Worm (Caenorhabditis elegans) whole organism, L3 larva: Measurements from ENCODE around the gene F18A1.1.

Experiments
- R02D3.7 ChIP-seq: fragments of 150-350 bp; optimal IDR thresholded peaks from 2 replicates; lab custom pipeline; 2014; ENCODE audit warnings: missing biosample characterization, missing genetic modification characterization
- ZK546.5 ChIP-seq: sonication (generic microtip); optimal IDR thresholded peaks from 2 replicates; lab custom pipeline; 2017; ENCODE audit warnings: missing biosample characterization, missing genetic modification characterization
- ceh-16 ChIP-seq: sonication (generic microtip); optimal IDR thresholded peaks from 2 replicates; lab custom pipeline; 2017; ENCODE audit warnings: missing biosample characterization, missing genetic modification characterization
- ceh-28 ChIP-seq: fragments of 150-350 bp; optimal IDR thresholded peaks from 2 replicates; lab custom pipeline; 2014; ENCODE audit warnings: missing biosample characterization, missing genetic modification reagents, missing genetic modification characterization
- daf-12 ChIP-seq: fragments of 150-350 bp; optimal IDR thresholded peaks from 2 replicates; lab custom pipeline; 2014; ENCODE audit warnings: missing biosample characterization, missing genetic modification reagents, missing genetic modification characterization
- egl-27 ChIP-seq: sonication (generic microtip); optimal IDR thresholded peaks from 4 replicates; lab custom pipeline; 2017; ENCODE audit warnings: missing biosample characterization, missing genetic modification reagents, missing genetic modification characterization
- elt-1 ChIP-seq: fragments of 150-350 bp; optimal IDR thresholded peaks from 2 replicates; lab custom pipeline; 2014; ENCODE audit warnings: missing biosample characterization, missing genetic modification characterization
- elt-3 ChIP-seq, 3 experiments: fragments of 150-350 bp in 1 of 3; sonication (generic microtip) in 2 of 3; optimal IDR thresholded peaks; 2 replicates in 2 of 3; 4 replicates in 1 of 3; lab custom pipeline; 2014 to 2017; ENCODE audit warnings: missing biosample characterization in 3 of 3, missing genetic modification characterization in 3 of 3
- fkh-2 ChIP-seq: fragments of 150-350 bp; optimal IDR thresholded peaks from 2 replicates; lab custom pipeline; 2014; ENCODE audit warnings: missing biosample characterization, missing genetic modification reagents, missing genetic modification characterization
- fos-1 ChIP-seq: fragments of 150-350 bp; optimal IDR thresholded peaks from 2 replicates; lab custom pipeline; 2014; ENCODE audit warnings: missing biosample characterization, missing genetic modification characterization
- hmg-11 ChIP-seq: sonication (generic microtip); optimal IDR thresholded peaks from 2 replicates; lab custom pipeline; 2016; ENCODE audit warnings: missing genetic modification characterization, missing compliant biosample characterization
- jun-1 ChIP-seq: fragments of 150-350 bp; optimal IDR thresholded peaks from 2 replicates; lab custom pipeline; 2014; ENCODE audit warnings: missing biosample characterization, missing genetic modification reagents, missing genetic modification characterization
- lin-15B ChIP-seq: fragments of 150-350 bp; optimal IDR thresholded peaks from 2 replicates; lab custom pipeline; 2014; ENCODE audit warnings: missing biosample characterization, missing genetic modification characterization
- lsy-12 ChIP-seq: sonication (generic microtip); optimal IDR thresholded peaks from 2 replicates; lab custom pipeline; 2016; ENCODE audit warnings: mild to moderate bottlenecking, missing genetic modification characterization, missing compliant biosample characterization
- mdl-1 ChIP-seq: fragments of 150-350 bp; optimal IDR thresholded peaks from 2 replicates; lab custom pipeline; 2014; ENCODE audit warnings: missing biosample characterization, missing genetic modification characterization
- nhr-11 ChIP-seq: fragments of 150-350 bp; optimal IDR thresholded peaks from 2 replicates; lab custom pipeline; 2014; ENCODE audit warnings: missing biosample characterization, missing genetic modification characterization
- nhr-12 ChIP-seq: fragments of 150-350 bp; optimal IDR thresholded peaks from 2 replicates; lab custom pipeline; 2014; ENCODE audit warnings: missing biosample characterization, missing genetic modification characterization
- nhr-237 ChIP-seq: fragments of 150-350 bp; optimal IDR thresholded peaks from 2 replicates; lab custom pipeline; 2014; ENCODE audit warnings: missing biosample characterization, missing genetic modification characterization
- nhr-25 ChIP-seq: sonication (generic microtip); optimal IDR thresholded peaks from 2 replicates; lab custom pipeline; 2017; ENCODE audit warnings: missing biosample characterization, missing genetic modification characterization
- nhr-28 ChIP-seq: fragments of 150-350 bp; optimal IDR thresholded peaks from 2 replicates; lab custom pipeline; 2014; ENCODE audit warnings: missing biosample characterization, missing genetic modification characterization
- nhr-43 ChIP-seq: sonication (generic microtip); optimal IDR thresholded peaks from 2 replicates; lab custom pipeline; 2016; ENCODE audit warnings: mild to moderate bottlenecking, missing genetic modification characterization, missing compliant biosample characterization; ENCODE audit not compliant: poor library complexity, severe bottlenecking
- nhr-77 ChIP-seq: fragments of 150-350 bp; optimal IDR thresholded peaks from 2 replicates; lab custom pipeline; 2014; ENCODE audit warnings: missing biosample characterization, missing genetic modification characterization
- pha-4 ChIP-seq: fragments of 150-350 bp; optimal IDR thresholded peaks from 2 replicates; lab custom pipeline; 2014; ENCODE audit warnings: missing biosample characterization, missing genetic modification reagents, missing genetic modification characterization
- pqm-1 ChIP-seq: fragments of 150-350 bp; optimal IDR thresholded peaks from 2 replicates; lab custom pipeline; 2017; ENCODE audit warnings: missing biosample characterization, missing genetic modification characterization, inconsistent platforms
- sea-2 ChIP-seq: fragments of 150-350 bp; sonication (generic microtip); optimal IDR thresholded peaks from 4 replicates; lab custom pipeline; 2014; ENCODE audit warnings: missing biosample characterization, missing genetic modification reagents, missing genetic modification characterization
- tbx-2 ChIP-seq: sonication (generic microtip); optimal IDR thresholded peaks from 2 replicates; lab custom pipeline; 2016; ENCODE audit warnings: mild to moderate bottlenecking, missing genetic modification characterization, missing compliant biosample characterization
- zag-1 ChIP-seq: fragments of 150-350 bp; optimal IDR thresholded peaks from 2 replicates; lab custom pipeline; 2014; ENCODE audit warnings: missing biosample characterization, missing genetic modification characterization
- ztf-4 ChIP-seq: fragments of 150-350 bp; optimal IDR thresholded peaks from 2 replicates; lab custom pipeline; 2014; ENCODE audit warnings: missing biosample characterization, missing genetic modification characterization

The F18A1.1 gene

ce11 chrII:7722784-7723183 lies 38.1 kb downstream of the F18A1.1 start:
- no peak for TF ChIP-seq fos-1 (tag; lab: Kevin White, UChicago)
- no peak for TF ChIP-seq zag-1 (tag; lab: Kevin White, UChicago)
- TF ChIP-seq nhr-28 (tag; lab: Kevin White, UChicago), result no peak
- no peak for TF ChIP-seq pqm-1 (tag; lab: Kevin White, UChicago)
- TF ChIP-seq R02D3.7 (tag; lab: Kevin White, UChicago), result no peak
- no peak for TF ChIP-seq nhr-43 (tag; lab: Kevin White, UChicago)
- no peak for TF ChIP-seq nhr-12 (tag; lab: Kevin White, UChicago)
- no peak for TF ChIP-seq fkh-2
- TF ChIP-seq ceh-16 (tag; lab: Kevin White, UChicago), result no peak
- TF ChIP-seq nhr-237 (tag; lab: Kevin White, UChicago), result no peak

- TF ChIP-seq nhr-43 (tag; lab: Kevin White, UChicago), result no peak
- no peak for TF ChIP-seq lsy-12 (tag; lab: Kevin White, UChicago)
- no peak for TF ChIP-seq nhr-77 (tag; lab: Kevin White, UChicago)
- no peak for TF ChIP-seq ZK546.5
- no peak for TF ChIP-seq mdl-1 (tag; lab: Kevin White, UChicago)
- TF ChIP-seq hmg-11, result no peak
- TF ChIP-seq ceh-16 (tag; lab: Kevin White, UChicago), result no peak
- no peak for TF ChIP-seq nhr-12 (tag; lab: Kevin White, UChicago)
- TF ChIP-seq elt-1 (tag; lab: Kevin White, UChicago), result no peak
- no peak for TF ChIP-seq zag-1 (tag; lab: Kevin White, UChicago)
- no peak for TF ChIP-seq daf-12
- no peak for TF ChIP-seq pha-4 (tag; lab: Kevin White, UChicago)
- no peak for TF ChIP-seq nhr-28 (tag; lab: Kevin White, UChicago)
- TF ChIP-seq egl-27 (tag; lab: Kevin White, UChicago), result no peak
- TF ChIP-seq elt-3 (tag; optimal IDR thresholded peaks at IDR 0.05; lab: Kevin White, UChicago), result no peak
- TF ChIP-seq sea-2 (GFP tag; lab: Kevin White, UChicago), result no peak
Measured at ce11 chrII:7724603-7725002, 39.9 kb downstream of the F18A1.1 start, which contains the start of gene cpna-2. Gene cpna-2, plus strand, starts transcription at chrII:7724903.

DNA sequence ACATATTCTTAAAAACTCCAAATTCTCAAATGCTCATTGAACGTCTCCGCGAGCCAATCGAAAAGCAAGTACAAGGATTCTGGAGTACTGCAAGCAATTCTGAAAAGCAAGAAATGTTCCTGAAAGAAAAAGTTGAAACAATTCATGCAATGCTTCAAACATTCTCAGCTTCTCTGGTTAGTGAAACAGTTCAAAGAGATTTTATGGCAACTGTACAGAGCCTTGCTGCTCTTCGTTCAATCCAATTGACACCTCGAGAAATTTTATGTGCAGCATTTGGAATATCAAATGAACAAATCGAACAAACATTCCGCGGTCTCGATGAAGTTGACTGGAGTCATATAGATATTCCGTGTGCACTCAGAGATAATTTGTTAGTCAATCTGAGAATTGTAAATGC lies 52.0 kb downstream of the F18A1.1 start:
- TF ChIP-seq egl-27 (tag; lab: Kevin White, UChicago), result no peak
- TF ChIP-seq ztf-4 (tag; lab: Kevin White, UChicago), result no peak
- TF ChIP-seq lin-15B, result no peak
- no peak for TF ChIP-seq R02D3.7 (tag; lab: Kevin White, UChicago)
- no peak for TF ChIP-seq tbx-2 (tag; lab: Kevin White, UChicago)
- no peak for TF ChIP-seq hmg-11
- TF ChIP-seq nhr-11, result no peak
- no peak for TF ChIP-seq fos-1 (tag; lab: Kevin White, UChicago)
- no peak for TF ChIP-seq nhr-28 (tag; lab: Kevin White, UChicago)
- no peak for TF ChIP-seq pha-4 (tag; lab: Kevin White, UChicago)
- TF ChIP-seq ceh-16 (tag; lab: Kevin White, UChicago), result no peak
- no peak for TF ChIP-seq ceh-28 (tag; lab: Kevin White, UChicago)
- TF ChIP-seq nhr-25 (tag; lab: Kevin White, UChicago), result no peak
- TF ChIP-seq jun-1, result no peak
